Worm (Caenorhabditis elegans) whole organism, late embryonic: ENCODE data around the gene C56C10.7.
"Not testable (repeated sequence)": the region's sequence is repeated elsewhere in the genome, so short reads cannot be mapped to it uniquely, and the experiment has no call there.

Source experiments
- ama-1 ChIP-seq: fragments of 150-350 bp; optimal IDR thresholded peaks from 2 replicates; lab custom pipeline; 2014
- ceh-24 ChIP-seq: sonication (generic microtip); optimal IDR thresholded peaks from 2 replicates; lab custom pipeline; 2016; ENCODE audit warnings: mild to moderate bottlenecking, missing genetic modification characterization, missing compliant biosample characterization
- ceh-45 ChIP-seq: fragments of 200-800 bp; sonication (Bioruptor generic); IDR thresholded peaks from 2 replicates; pipeline ENCODE4 v1.3.6; 2022; ENCODE audit warnings: missing genetic modification reagents, missing genetic modification characterization, missing compliant biosample characterization
- elt-2 ChIP-seq: sonication (generic microtip); optimal IDR thresholded peaks from 2 replicates; lab custom pipeline; 2016; ENCODE audit warnings: missing genetic modification reagents, missing genetic modification characterization, missing compliant biosample characterization
- hlh-13 ChIP-seq: fragments of 200-800 bp; sonication (Bioruptor generic); optimal IDR thresholded peaks from 2 replicates; lab custom pipeline; 2018; ENCODE audit warnings: mild to moderate bottlenecking, missing genetic modification characterization, missing compliant biosample characterization
- lin-11 ChIP-seq: fragments of 200-800 bp; sonication (Bioruptor generic); optimal IDR thresholded peaks from 2 replicates; lab custom pipeline; 2018; ENCODE audit warnings: mild to moderate bottlenecking, missing genetic modification characterization, missing compliant biosample characterization
- nhr-11 ChIP-seq: fragments of 150-350 bp; optimal IDR thresholded peaks from 2 replicates; lab custom pipeline; 2014; ENCODE audit warnings: missing biosample characterization, missing genetic modification characterization
- pros-1 ChIP-seq: fragments of 150-350 bp; optimal IDR thresholded peaks from 2 replicates; lab custom pipeline; 2014; ENCODE audit warnings: missing biosample characterization, missing genetic modification reagents, missing genetic modification characterization
- syd-9 ChIP-seq: sonication (generic microtip); optimal IDR thresholded peaks from 2 replicates; lab custom pipeline; 2016; ENCODE audit warnings: mild to moderate bottlenecking, missing genetic modification characterization, moderate library complexity, missing compliant biosample characterization
- tbx-7 ChIP-seq: sonication (generic microtip); optimal IDR thresholded peaks from 2 replicates; lab custom pipeline; 2016; ENCODE audit warnings: missing genotype, missing genetic modification characterization, missing compliant biosample characterization
- ttx-3 ChIP-seq: sonication (generic microtip); optimal IDR thresholded peaks from 2 replicates; lab custom pipeline; 2016; ENCODE audit warnings: missing genetic modification reagents, missing genetic modification characterization, missing compliant biosample characterization
- ztf-16 ChIP-seq: sonication (generic microtip); optimal IDR thresholded peaks from 2 replicates; lab custom pipeline; 2017; ENCODE audit warnings: missing genetic modification characterization, missing compliant biosample characterization

DNA sequence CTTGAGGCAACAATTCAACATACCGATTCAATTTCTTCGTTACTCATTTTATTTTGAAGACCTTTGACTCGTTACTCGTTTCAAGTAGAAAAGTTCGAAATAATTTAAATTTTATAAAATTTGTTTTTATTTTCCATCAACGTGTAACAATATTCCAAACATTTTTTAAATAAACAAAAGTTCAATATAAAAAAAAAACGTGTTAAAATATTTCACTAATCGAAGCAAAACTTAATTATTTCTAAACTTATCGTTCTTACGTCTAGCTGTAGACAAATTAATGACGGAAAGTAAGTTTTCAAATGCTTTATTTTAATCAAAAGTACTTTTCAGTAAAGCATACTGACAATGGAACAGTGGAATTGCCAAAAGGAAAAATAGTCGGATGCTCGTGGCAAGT lies 39.8 kb upstream of the C56C10.7 start, which contains the start of the genes F54H5.5 and F54H5.2:
- not testable (repeated sequence) for TF ChIP-seq ceh-24; hlh-13 (GFP tag; lab: Kevin White, UChicago); elt-2 (tag; lab: Kevin White, UChicago); lin-11 (tag; lab: Kevin White, UChicago); syd-9 (tag; lab: Kevin White, UChicago); tbx-7; ceh-45 (GFP tag; lab: Robert Waterston, UW); pros-1 (tag; lab: Kevin White, UChicago); ztf-16 (tag; lab: Kevin White, UChicago); ama-1 (lab: Kevin White, UChicago); ttx-3 (tag; lab: Kevin White, UChicago); nhr-11 (tag; lab: Kevin White, UChicago)
